Worm (Caenorhabditis elegans) whole organism, early embryonic: ENCODE data around the gene F41H10.3.

Source experiments
- B0310.2 ChIP-seq: sonication (generic microtip); optimal IDR thresholded peaks from 2 replicates; lab custom pipeline; 2016; ENCODE audit warnings: mild to moderate bottlenecking, missing genetic modification characterization, missing compliant biosample characterization
- F13C5.2 ChIP-seq: sonication (generic microtip); optimal IDR thresholded peaks from 2 replicates; lab custom pipeline; 2017; ENCODE audit warnings: mild to moderate bottlenecking, missing genetic modification characterization, inconsistent platforms, missing compliant biosample characterization
- aly-1 ChIP-seq: sonication (generic microtip); optimal IDR thresholded peaks from 2 replicates; lab custom pipeline; 2016; ENCODE audit warnings: missing genetic modification characterization, missing compliant biosample characterization
- ama-1 ChIP-seq: fragments of 150-350 bp; optimal IDR thresholded peaks from 2 replicates; lab custom pipeline; 2014
- ceh-13 ChIP-seq: fragments of 200-800 bp; sonication (Bioruptor generic); optimal IDR thresholded peaks from 2 replicates; lab custom pipeline; 2018; ENCODE audit warnings: mild to moderate bottlenecking, missing genetic modification characterization, missing compliant biosample characterization
- ceh-36 ChIP-seq: sonication (generic microtip); optimal IDR thresholded peaks from 2 replicates; lab custom pipeline; 2016; ENCODE audit warnings: missing genetic modification characterization, inconsistent platforms, missing compliant biosample characterization
- ets-7 ChIP-seq: sonication (generic microtip); optimal IDR thresholded peaks from 2 replicates; lab custom pipeline; 2016; ENCODE audit warnings: missing genotype, missing genetic modification characterization, missing compliant biosample characterization
- flt-1 ChIP-seq: fragments of 200-800 bp; sonication (Bioruptor generic); IDR thresholded peaks from 2 replicates; pipeline ENCODE4 v1.3.6; 2022; ENCODE audit warnings: missing genetic modification characterization, missing compliant biosample characterization
- hmbx-1 ChIP-seq: sonication (generic microtip); optimal IDR thresholded peaks from 2 replicates; lab custom pipeline; 2016; ENCODE audit warnings: mild to moderate bottlenecking, missing genetic modification characterization, missing compliant biosample characterization
- hmg-4 ChIP-seq: fragments of 200-800 bp; sonication (Bioruptor generic); optimal IDR thresholded peaks from 2 replicates; lab custom pipeline; 2018; ENCODE audit warnings: mild to moderate bottlenecking, missing genetic modification characterization, missing compliant biosample characterization
- hnd-1 ChIP-seq: sonication (generic microtip); optimal IDR thresholded peaks from 2 replicates; lab custom pipeline; 2016; ENCODE audit warnings: missing genetic modification characterization, missing compliant biosample characterization
- pes-1 ChIP-seq: fragments of 200-800 bp; sonication (Bioruptor generic); IDR thresholded peaks from 2 replicates; pipeline ENCODE4 v1.3.6; 2022; ENCODE audit warnings: missing genetic modification reagents, missing genetic modification characterization, missing compliant biosample characterization
- scrt-1 ChIP-seq: fragments of 200-800 bp; sonication (Bioruptor generic); IDR thresholded peaks from 2 replicates; pipeline ENCODE4 v1.3.6; 2022; ENCODE audit warnings: missing genetic modification characterization, missing compliant biosample characterization
- sea-1 ChIP-seq: fragments of 200-800 bp; sonication (Bioruptor generic); conservative IDR thresholded peaks from 2 replicates; pipeline ENCODE4 v1.3.6; 2022; ENCODE audit warnings: missing genetic modification characterization, missing compliant biosample characterization
- tbx-11 ChIP-seq: fragments of 200-800 bp; sonication (Bioruptor generic); IDR thresholded peaks from 2 replicates; pipeline ENCODE4 v1.3.6; 2022; ENCODE audit warnings: missing genetic modification characterization, missing compliant biosample characterization
- tbx-37 ChIP-seq: fragments of 200-800 bp; sonication (Bioruptor generic); conservative IDR thresholded peaks from 2 replicates; pipeline ENCODE4 v1.3.6; 2022; ENCODE audit warnings: missing genetic modification reagents, missing genetic modification characterization, missing compliant biosample characterization
- tra-4 ChIP-seq: sonication (generic microtip); optimal IDR thresholded peaks from 2 replicates; lab custom pipeline; 2017; ENCODE audit warnings: missing genetic modification characterization, missing compliant biosample characterization

Gene F41H10.3

ce11 chrIV:5369414-5369813 lies at the start of gene F41H10.3:
F41H10.3 (plus strand) TSS chrIV:5369801.
- TF ChIP-seq tbx-37 (no peak), hmg-4 (GFP tag; lab: Kevin White, UChicago) (no peak), flt-1 (GFP tag; lab: Robert Waterston, UW) (no peak), B0310.2 (no peak), ceh-13 (GFP tag; lab: Kevin White, UChicago) (no peak)

ce11 chrIV:5326144-5326543 lies 43.5 kb upstream of the F41H10.3 start, which contains the start of gene Y4C6B.4:
Y4C6B.4 (plus strand) TSS chrIV:5326444.
- no peak for TF ChIP-seq B0310.2

- TF ChIP-seq tbx-37 (no peak), ama-1 (lab: Kevin White, UChicago) (no peak), tbx-11 (GFP tag; lab: Robert Waterston, UW) (no peak), F13C5.2 (tag; lab: Kevin White, UChicago) (no peak), hmg-4 (GFP tag; lab: Kevin White, UChicago) (no peak), scrt-1 (GFP tag; lab: Robert Waterston, UW) (no peak)
Measured at ce11 chrIV:5332178-5332577, 37.4 kb upstream of the F41H10.3 start, which contains the start of gene Y4C6B.3. Y4C6B.3 (plus strand) TSS chrIV:5332478.

ce11 chrIV:5333484-5333883 lies 36.1 kb upstream of the F41H10.3 start:
- TF ChIP-seq tbx-11 (GFP tag; lab: Robert Waterston, UW) = no peak
- TF ChIP-seq pes-1 (GFP tag; lab: Robert Waterston, UW) = no peak
- no peak for TF ChIP-seq ama-1 (lab: Kevin White, UChicago)
- no peak for TF ChIP-seq ceh-13 (GFP tag; lab: Kevin White, UChicago)
- TF ChIP-seq scrt-1 (GFP tag; lab: Robert Waterston, UW) = no peak
- TF ChIP-seq hmg-4 (GFP tag; lab: Kevin White, UChicago) = no peak
- TF ChIP-seq hmbx-1 = no peak
- TF ChIP-seq ets-7 (tag; lab: Kevin White, UChicago) = no peak
- no peak for TF ChIP-seq tbx-37
- no peak for TF ChIP-seq flt-1 (GFP tag; lab: Robert Waterston, UW)
- TF ChIP-seq aly-1 (tag; lab: Kevin White, UChicago) = no peak
- no peak for TF ChIP-seq sea-1
- TF ChIP-seq ceh-36 = no peak
- no peak for TF ChIP-seq tra-4 (tag; lab: Kevin White, UChicago)
- no peak for TF ChIP-seq B0310.2
- no peak for TF ChIP-seq F13C5.2 (tag; lab: Kevin White, UChicago)
- no peak for TF ChIP-seq hnd-1 (tag; lab: Kevin White, UChicago)

- TF ChIP-seq pes-1 (GFP tag; lab: Robert Waterston, UW) = peak; percentile 85; the same call in 1 of the 2 replicates
- TF ChIP-seq hmbx-1 = no peak
- TF ChIP-seq ets-7 (tag; lab: Kevin White, UChicago) = peak; percentile 19
- TF ChIP-seq tra-4 (tag; lab: Kevin White, UChicago) = no peak
- no peak for TF ChIP-seq hmg-4 (GFP tag; lab: Kevin White, UChicago)
- no peak for TF ChIP-seq ama-1 (lab: Kevin White, UChicago)
- no peak; the same call in none of the 2 replicates for TF ChIP-seq scrt-1 (GFP tag; lab: Robert Waterston, UW)
- peak; percentile 65 for TF ChIP-seq F13C5.2 (tag; lab: Kevin White, UChicago)
- no peak for TF ChIP-seq sea-1
- peak; percentile 6 for TF ChIP-seq B0310.2
- peak; percentile 57; the same call in 1 of the 2 replicates for TF ChIP-seq tbx-37
- TF ChIP-seq hnd-1 (tag; lab: Kevin White, UChicago) = peak; percentile 57
- TF ChIP-seq tbx-11 (GFP tag; lab: Robert Waterston, UW) = peak; percentile 72
- no peak for TF ChIP-seq ceh-13 (GFP tag; lab: Kevin White, UChicago)
- TF ChIP-seq ceh-36 = no peak
- TF ChIP-seq aly-1 (tag; lab: Kevin White, UChicago) = no peak
- 0 out of 2 replicates have a peak, but pooled peaks have one; percentile 66 for TF ChIP-seq flt-1 (GFP tag; lab: Robert Waterston, UW)
Measured at ce11 chrIV:5334518-5334917, 35.1 kb upstream of the F41H10.3 start.

ce11 chrIV:5337649-5338048 lies 32.0 kb upstream of the F41H10.3 start:
- no peak for TF ChIP-seq tra-4 (tag; lab: Kevin White, UChicago)
- no peak for TF ChIP-seq pes-1 (GFP tag; lab: Robert Waterston, UW)
- no peak for TF ChIP-seq F13C5.2 (tag; lab: Kevin White, UChicago)
- no peak for TF ChIP-seq ets-7 (tag; lab: Kevin White, UChicago)
- TF ChIP-seq flt-1 (GFP tag; lab: Robert Waterston, UW) = no peak
- TF ChIP-seq ceh-36 = no peak
- TF ChIP-seq scrt-1 (GFP tag; lab: Robert Waterston, UW) = no peak
- no peak for TF ChIP-seq B0310.2
- TF ChIP-seq ama-1 (lab: Kevin White, UChicago) = no peak
- no peak for TF ChIP-seq aly-1 (tag; lab: Kevin White, UChicago)
- TF ChIP-seq hmbx-1 = no peak

- TF ChIP-seq F13C5.2 (tag; lab: Kevin White, UChicago) (no peak), flt-1 (GFP tag; lab: Robert Waterston, UW) (no peak), aly-1 (tag; lab: Kevin White, UChicago) (no peak), hnd-1 (tag; lab: Kevin White, UChicago) (no peak), pes-1 (GFP tag; lab: Robert Waterston, UW) (no peak), tra-4 (tag; lab: Kevin White, UChicago) (no peak), hmg-4 (GFP tag; lab: Kevin White, UChicago) (no peak), hmbx-1 (no peak), B0310.2 (no peak), ama-1 (lab: Kevin White, UChicago) (no peak), ceh-13 (GFP tag; lab: Kevin White, UChicago) (no peak), sea-1 (no peak), scrt-1 (GFP tag; lab: Robert Waterston, UW) (no peak), ceh-36 (no peak)
Measured at ce11 chrIV:5339255-5339654, 30.3 kb upstream of the F41H10.3 start, which contains the start of gene Y4C6B.2. Y4C6B.2 (plus strand) TSS chrIV:5339574.

- TF ChIP-seq sea-1 (no peak), ceh-36 (no peak), hnd-1 (tag; lab: Kevin White, UChicago) (no peak), F13C5.2 (tag; lab: Kevin White, UChicago) (no peak), flt-1 (GFP tag; lab: Robert Waterston, UW) (no peak), hmbx-1 (no peak), ets-7 (tag; lab: Kevin White, UChicago) (no peak), ama-1 (lab: Kevin White, UChicago) (no peak), tbx-11 (GFP tag; lab: Robert Waterston, UW) (no peak), scrt-1 (GFP tag; lab: Robert Waterston, UW) (no peak), B0310.2 (no peak), pes-1 (GFP tag; lab: Robert Waterston, UW) (no peak)
Measured at ce11 chrIV:5344168-5344567, 25.4 kb upstream of the F41H10.3 start.
